Worm (Caenorhabditis elegans): ENCODE results near the gene Y59A8B.19.
"Not testable (repeated sequence)": the region's sequence is repeated elsewhere in the genome, so short reads cannot be mapped to it uniquely, and the experiment has no call there.

The Y59A8B.19 gene

DNA sequence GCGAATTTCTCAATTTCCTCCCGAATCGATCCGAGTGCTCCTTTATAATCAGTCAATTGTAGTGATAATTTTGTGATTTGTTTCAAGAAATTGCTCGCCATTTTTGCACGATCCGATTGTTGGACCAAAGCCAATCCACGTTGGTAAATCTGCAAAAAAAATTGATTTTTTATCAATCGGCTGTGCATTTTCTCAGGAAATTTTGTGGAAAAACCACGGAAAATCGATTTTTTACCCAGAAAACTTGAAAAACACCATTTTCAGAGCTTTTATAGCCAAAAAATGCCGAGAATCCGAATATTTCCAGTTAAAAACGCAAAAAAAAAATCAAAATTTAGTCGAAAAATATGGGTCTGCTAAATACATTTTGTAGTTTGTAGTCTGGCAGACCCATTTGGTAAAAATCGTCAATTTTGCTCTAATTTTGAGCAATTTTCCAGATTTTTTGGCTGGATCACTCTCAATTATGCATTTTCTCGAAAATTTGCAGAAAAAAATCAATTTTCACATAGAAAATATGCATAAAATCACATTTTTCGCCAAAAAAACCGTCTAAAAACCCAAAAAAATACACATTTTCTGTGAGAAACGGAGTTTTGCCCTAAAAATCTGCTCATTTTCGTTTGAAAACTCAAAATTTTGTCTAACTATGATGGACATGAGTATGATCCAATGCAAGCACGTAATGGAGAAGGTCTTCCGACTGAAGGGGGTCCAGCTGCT lies 48.4 kb downstream of the Y59A8B.19 start, which contains the start of the genes Y59A8B.25 and ebp-3:
Gene Y59A8B.25, minus strand, starts transcription at position 101 of the 723 bp plus-strand sequence.
Gene ebp-3, plus strand, starts transcription at position 673 of the 723 bp plus-strand sequence.
- TF ChIP-seq nhr-12 (tag; optimal IDR thresholded peaks at IDR 0.05); nfya-1 (tag; optimal IDR thresholded peaks at IDR 0.05; ENCODE audit: insufficient read depth); nhr-25 (tag; optimal IDR thresholded peaks at IDR 0.05): not testable (repeated sequence)
